Fruit fly (Drosophila melanogaster): ENCODE results near the gene Zip99C.
A peak's percentile ranks its signal among the peaks of the same experiment; 100 is the strongest.

The Zip99C gene

DNA sequence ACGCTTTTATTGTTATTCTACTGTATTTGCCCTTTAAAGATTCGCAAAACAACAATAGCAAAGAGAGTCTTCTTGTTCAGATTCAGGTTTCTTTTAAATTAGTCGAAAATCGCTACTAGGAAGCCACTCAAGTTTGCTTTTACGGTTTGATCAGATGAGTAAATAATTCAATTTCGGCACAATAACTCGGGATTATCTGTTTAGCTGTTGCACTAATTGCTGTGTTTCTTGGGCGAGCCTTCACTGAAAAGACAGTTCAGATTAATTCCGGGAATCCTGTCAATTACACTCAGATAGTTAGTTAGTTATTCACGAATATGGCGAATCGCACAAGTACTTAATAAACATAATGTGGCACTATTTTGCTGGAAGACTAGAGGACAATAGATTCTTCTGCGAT is 2.0 kb downstream of the Zip99C start:
- TF ChIP-seq CG17328 (GFP tag; IDR thresholded peaks at IDR 0.05) (no peak), CG1024 (GFP tag; IDR thresholded peaks at IDR 0.05) (no peak), Aef1 (GFP tag; IDR thresholded peaks at IDR 0.05) (no peak), dmrt11E (tag; optimal IDR thresholded peaks at IDR 0.05) (no peak), cad (GFP tag; optimal IDR thresholded peaks at IDR 0.05) (no peak), caup (GFP tag; optimal IDR thresholded peaks at IDR 0.05; ENCODE audit: severe bottlenecking) (peak; percentile 14), tio (GFP tag; optimal IDR thresholded peaks at IDR 0.05) (no peak), CoRest (tag; optimal IDR thresholded peaks at IDR 0.05) (no peak), CG15269 (tag; optimal IDR thresholded peaks at IDR 0.05) (no peak), toy (GFP tag; IDR thresholded peaks at IDR 0.05) (no peak), CG7745 (tag; optimal IDR thresholded peaks at IDR 0.05) (no peak), Med (GFP tag) (peak; percentile 16), CG2678 (tag; optimal IDR thresholded peaks at IDR 0.05) (peak; percentile 29), ewg (GFP tag; optimal IDR thresholded peaks at IDR 0.05) (no peak), ttk (GFP tag; IDR thresholded peaks at IDR 0.05) (no peak), CG18476 (GFP tag; optimal IDR thresholded peaks at IDR 0.05) (no peak), CG8478 (optimal IDR thresholded peaks at IDR 0.05) (no peak), CG6854 (GFP tag; optimal IDR thresholded peaks at IDR 0.05) (peak; percentile 18), CG11398 (GFP tag; optimal IDR thresholded peaks at IDR 0.05) (no peak), danr (GFP tag; IDR thresholded peaks at IDR 0.05) (no peak), CG12299 (tag; optimal IDR thresholded peaks at IDR 0.05) (no peak), bbx (GFP tag; IDR thresholded peaks at IDR 0.05; ENCODE audit: partially characterized antibody) (no peak), Hand (GFP tag; optimal IDR thresholded peaks at IDR 0.05) (peak; percentile 31), sim (GFP tag; IDR thresholded peaks at IDR 0.05) (no peak), CG42726 (GFP tag; IDR thresholded peaks at IDR 0.05; ENCODE audit: partially characterized antibody) (no peak), BtbVII (GFP tag; optimal IDR thresholded peaks at IDR 0.05) (peak; percentile 48), CG14014 (GFP tag; IDR thresholded peaks at IDR 0.05) (no peak), CG31365 (tag; optimal IDR thresholded peaks at IDR 0.05) (peak; percentile 11), Meics (GFP tag; optimal IDR thresholded peaks at IDR 0.05) (peak; percentile 2), CG1832 (GFP tag; optimal IDR thresholded peaks at IDR 0.05) (no peak), tna (GFP tag; IDR thresholded peaks at IDR 0.05; ENCODE audit: partially characterized antibody) (no peak), HHEX (GFP tag; optimal IDR thresholded peaks at IDR 0.05) (peak; percentile 15), crp (GFP tag; optimal IDR thresholded peaks at IDR 0.05) (no peak), CG15514 (GFP tag; optimal IDR thresholded peaks at IDR 0.05) (no peak), her (GFP tag; optimal IDR thresholded peaks at IDR 0.05) (no peak), CG12769 (tag; optimal IDR thresholded peaks at IDR 0.05) (no peak), gsb (GFP tag; IDR thresholded peaks at IDR 0.05) (no peak), klu (GFP tag; IDR thresholded peaks at IDR 0.05) (no peak), D19A (tag; optimal IDR thresholded peaks at IDR 0.05) (no peak), Lim3 (GFP tag; IDR thresholded peaks at IDR 0.05) (no peak), CG7357 (GFP tag; IDR thresholded peaks at IDR 0.05) (no peak), Hmr (GFP tag; optimal IDR thresholded peaks at IDR 0.05) (peak; percentile 45), Dref (GFP tag; IDR thresholded peaks at IDR 0.05) (no peak), hbn (GFP tag; IDR thresholded peaks at IDR 0.05; ENCODE audit: partially characterized antibody) (no peak), Sox100B (GFP tag; optimal IDR thresholded peaks at IDR 0.05) (no peak), Eip74EF (GFP tag; optimal IDR thresholded peaks at IDR 0.05) (peak in 1 of 2 experiments; percentile 7), CG13296 (GFP tag; optimal IDR thresholded peaks at IDR 0.05) (peak; percentile 14), sens (GFP tag) (peak; percentile 3), Sry-δ (GFP tag; optimal IDR thresholded peaks at IDR 0.05) (no peak), kni (GFP tag; optimal IDR thresholded peaks at IDR 0.05) (no peak), zf30C (GFP tag; optimal IDR thresholded peaks at IDR 0.05) (no peak)

Measured in whole organism, embryonic.